Worm (Caenorhabditis elegans) whole organism, mixed stage, embryonic: Measurements from ENCODE around the gene try-9.

Experiments used
- ceh-83 ChIP-seq: fragments of 200-800 bp; sonication (Bioruptor generic); optimal IDR thresholded peaks from 2 replicates; lab custom pipeline; 2018; ENCODE audit warnings: mild to moderate bottlenecking, missing genetic modification characterization, missing compliant biosample characterization
- ces-1 ChIP-seq: fragments of 150-350 bp; optimal IDR thresholded peaks from 2 replicates; lab custom pipeline; 2014; ENCODE audit warnings: missing biosample characterization, missing genetic modification reagents, missing genetic modification characterization
- elt-1 ChIP-seq: sonication (generic microtip); optimal IDR thresholded peaks from 2 replicates; lab custom pipeline; 2017; ENCODE audit warnings: missing genetic modification characterization, mild to moderate bottlenecking, missing compliant biosample characterization, antibody characterized with exemption, moderate library complexity, borderline replicate concordance; ENCODE audit not compliant: insufficient read depth
- elt-3 ChIP-seq: fragments of 150-350 bp; optimal IDR thresholded peaks from 2 replicates; lab custom pipeline; 2014; ENCODE audit warnings: missing biosample characterization, missing genetic modification characterization
- lin-13 ChIP-seq: fragments of 150-350 bp; optimal IDR thresholded peaks from 2 replicates; lab custom pipeline; 2014; ENCODE audit warnings: missing biosample characterization, missing genetic modification characterization
- lin-32 ChIP-seq: fragments of 200-800 bp; sonication (Bioruptor generic); optimal IDR thresholded peaks from 2 replicates; lab custom pipeline; 2018; ENCODE audit warnings: mild to moderate bottlenecking, missing genetic modification characterization, missing compliant biosample characterization
- nhr-237 ChIP-seq: fragments of 150-350 bp; optimal IDR thresholded peaks from 2 replicates; lab custom pipeline; 2014; ENCODE audit warnings: missing biosample characterization, missing genetic modification characterization
- nhr-28 ChIP-seq: fragments of 150-350 bp; optimal IDR thresholded peaks from 2 replicates; lab custom pipeline; 2014; ENCODE audit warnings: missing biosample characterization, missing genetic modification characterization
- tbx-8 ChIP-seq: fragments of 200-800 bp; sonication (Bioruptor generic); optimal IDR thresholded peaks from 2 replicates; lab custom pipeline; 2018; ENCODE audit warnings: mild to moderate bottlenecking, missing genetic modification characterization, moderate library complexity, missing compliant biosample characterization
- unc-120 ChIP-seq: sonication (generic microtip); optimal IDR thresholded peaks from 2 replicates; lab custom pipeline; 2017; ENCODE audit warnings: missing genetic modification characterization, missing compliant biosample characterization; ENCODE audit not compliant: poor library complexity, severe bottlenecking
- unc-62 ChIP-seq: fragments of 150-350 bp; optimal IDR thresholded peaks from 2 replicates; lab custom pipeline; 2014; ENCODE audit warnings: missing biosample characterization, missing genetic modification reagents, missing genetic modification characterization

DNA sequence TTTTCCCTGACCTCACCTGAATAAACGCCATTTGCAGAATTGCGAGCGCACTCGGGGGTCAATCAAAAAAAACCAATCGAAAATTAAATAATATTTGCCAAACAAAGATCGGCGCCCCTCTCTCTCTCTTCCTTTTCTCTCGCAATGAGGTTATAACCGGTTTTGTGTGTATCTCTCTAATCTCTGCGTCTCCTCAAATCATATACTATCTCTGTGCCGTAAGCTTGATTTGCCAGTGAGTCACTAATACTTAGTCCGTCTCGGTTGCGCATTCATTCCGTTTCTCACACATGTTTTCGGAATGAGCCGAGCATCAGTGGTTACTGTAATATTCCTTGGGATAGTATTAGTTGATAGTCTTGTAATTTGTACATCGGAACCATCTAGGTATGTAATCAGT lies 5.9 kb upstream of the try-9 start:
- TF ChIP-seq unc-62 (GFP tag; lab: Kevin White, UChicago) (no peak), unc-120 (tag; lab: Kevin White, UChicago) (no peak), tbx-8 (GFP tag; lab: Kevin White, UChicago) (no peak), lin-13 (tag; lab: Kevin White, UChicago) (no peak), nhr-28 (tag; lab: Kevin White, UChicago) (no peak), ceh-83 (GFP tag; lab: Kevin White, UChicago) (no peak), lin-32 (GFP tag; lab: Kevin White, UChicago) (no peak), ces-1 (GFP tag; lab: Kevin White, UChicago) (no peak), elt-3 (tag; lab: Kevin White, UChicago) (no peak), nhr-237 (no peak), elt-1 (tag; lab: Kevin White, UChicago) (no peak)
